Worm (Caenorhabditis elegans) whole organism, late embryonic: ENCODE measurements around the gene dod-17.

Experiments
- ceh-18 ChIP-seq: sonication (generic microtip); optimal IDR thresholded peaks from 2 replicates; lab custom pipeline; 2016; ENCODE audit warnings: missing genetic modification characterization, missing compliant biosample characterization
- ceh-2 ChIP-seq: sonication (generic microtip); optimal IDR thresholded peaks from 2 replicates; lab custom pipeline; 2016; ENCODE audit warnings: missing genotype, missing genetic modification characterization, missing compliant biosample characterization
- ceh-9 ChIP-seq: sonication (generic microtip); optimal IDR thresholded peaks from 2 replicates; lab custom pipeline; 2016; ENCODE audit warnings: mild to moderate bottlenecking, missing genetic modification characterization, inconsistent platforms, missing compliant biosample characterization
- dve-1 ChIP-seq: sonication (generic microtip); optimal IDR thresholded peaks from 2 replicates; lab custom pipeline; 2017; ENCODE audit warnings: antibody characterized with exemption, mild to moderate bottlenecking, missing genetic modification characterization, missing compliant biosample characterization
- hlh-30 ChIP-seq: sonication (generic microtip); optimal IDR thresholded peaks from 2 replicates; lab custom pipeline; 2017; ENCODE audit warnings: antibody characterized with exemption, missing genetic modification characterization, missing compliant biosample characterization; ENCODE audit not compliant: insufficient read depth
- lin-11 ChIP-seq: fragments of 200-800 bp; sonication (Bioruptor generic); optimal IDR thresholded peaks from 2 replicates; lab custom pipeline; 2018; ENCODE audit warnings: mild to moderate bottlenecking, missing genetic modification characterization, missing compliant biosample characterization
- pag-3 ChIP-seq: sonication (generic microtip); optimal IDR thresholded peaks from 2 replicates; lab custom pipeline; 2016; ENCODE audit warnings: missing compliant biosample characterization, missing genetic modification characterization, borderline replicate concordance

DNA sequence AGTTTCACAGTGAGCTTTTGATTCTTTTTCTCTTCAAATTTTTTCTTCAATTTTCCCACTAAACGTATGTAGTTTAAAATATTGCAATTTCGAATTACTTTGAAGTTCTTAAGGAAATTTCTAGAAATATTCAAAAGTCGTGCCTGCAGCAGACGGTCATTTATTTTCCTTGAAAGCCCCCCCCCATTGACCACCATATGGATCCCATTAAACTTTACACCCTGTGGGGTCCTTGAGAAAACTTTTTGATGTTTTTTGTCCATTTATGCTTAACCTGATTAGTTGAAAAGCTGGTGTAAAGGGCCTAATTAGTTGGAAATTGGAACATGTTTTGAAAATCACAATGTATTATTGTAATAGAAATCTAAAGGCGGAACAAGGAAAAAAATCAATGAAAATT lies 33.4 kb downstream of the dod-17 start:
- no peak for TF ChIP-seq hlh-30 (tag; lab: Kevin White, UChicago)
- no peak for TF ChIP-seq ceh-2
- TF ChIP-seq ceh-18 (tag; lab: Kevin White, UChicago): no peak
- TF ChIP-seq dve-1 (tag; lab: Kevin White, UChicago): no peak
- no peak for TF ChIP-seq pag-3 (tag; lab: Kevin White, UChicago)
- TF ChIP-seq lin-11: no peak
- TF ChIP-seq ceh-9 (tag; lab: Kevin White, UChicago): no peak
